Worm (Caenorhabditis elegans) whole organism, L2 larva: ENCODE data around the gene W07B8.4.
A peak's percentile ranks its signal among the peaks of the same experiment; 100 is the strongest.

ENCODE experiments used
- C34F6.9 ChIP-seq: fragments of 150-350 bp; optimal IDR thresholded peaks from 2 replicates; lab custom pipeline; 2014; ENCODE audit warnings: missing biosample characterization, missing genetic modification characterization
- F13H6.1 ChIP-seq: sonication (generic microtip); optimal IDR thresholded peaks from 2 replicates; lab custom pipeline; 2016; ENCODE audit warnings: missing genetic modification characterization, missing compliant biosample characterization
- R02D3.7 ChIP-seq: fragments of 150-350 bp; optimal IDR thresholded peaks from 2 replicates; lab custom pipeline; 2014; ENCODE audit warnings: missing biosample characterization, missing genetic modification characterization
- Y55F3AM.14 ChIP-seq: fragments of 200-800 bp; sonication (Bioruptor generic); optimal IDR thresholded peaks from 2 replicates; lab custom pipeline; 2018; ENCODE audit warnings: mild to moderate bottlenecking, missing genetic modification characterization, missing compliant biosample characterization
- ZK546.5 ChIP-seq: sonication (generic microtip); optimal IDR thresholded peaks from 2 replicates; lab custom pipeline; 2017; ENCODE audit warnings: missing biosample characterization, missing genetic modification characterization
- alr-1 ChIP-seq: fragments of 150-350 bp; optimal IDR thresholded peaks from 2 replicates; lab custom pipeline; 2014; ENCODE audit warnings: missing biosample characterization, missing genetic modification characterization
- aly-2 ChIP-seq: fragments of 150-350 bp; optimal IDR thresholded peaks from 2 replicates; lab custom pipeline; 2014; ENCODE audit warnings: missing biosample characterization, missing genetic modification characterization
- ama-1 ChIP-seq: fragments of 150-350 bp; optimal IDR thresholded peaks from 2 replicates; lab custom pipeline; 2018; ENCODE audit warnings: inconsistent platforms
- blmp-1 ChIP-seq: sonication (generic microtip); optimal IDR thresholded peaks from 2 replicates; lab custom pipeline; 2017; ENCODE audit warnings: missing genetic modification characterization, mild to moderate bottlenecking, missing compliant biosample characterization, antibody characterized with exemption, moderate library complexity; ENCODE audit not compliant: insufficient read depth
- ceh-16 ChIP-seq: fragments of 150-350 bp; optimal IDR thresholded peaks from 2 replicates; lab custom pipeline; 2014; ENCODE audit warnings: missing biosample characterization, missing genetic modification characterization
- ceh-82 ChIP-seq: fragments of 150-350 bp; optimal IDR thresholded peaks from 2 replicates; lab custom pipeline; 2014; ENCODE audit warnings: missing biosample characterization, missing genetic modification characterization
- crh-2 ChIP-seq: sonication (generic microtip); optimal IDR thresholded peaks from 2 replicates; lab custom pipeline; 2017; ENCODE audit warnings: missing biosample characterization, missing genetic modification characterization
- dmd-4 ChIP-seq: sonication (generic microtip); optimal IDR thresholded peaks from 2 replicates; lab custom pipeline; 2017; ENCODE audit warnings: missing biosample characterization, missing genetic modification characterization
- egl-27 ChIP-seq: sonication (generic microtip); optimal IDR thresholded peaks from 3 replicates; lab custom pipeline; 2017; ENCODE audit warnings: missing biosample characterization, missing genetic modification reagents, missing genetic modification characterization
- elt-1 ChIP-seq: fragments of 150-350 bp; optimal IDR thresholded peaks from 2 replicates; lab custom pipeline; 2014; ENCODE audit warnings: missing biosample characterization, missing genetic modification characterization
- elt-3 ChIP-seq: sonication (generic microtip); optimal IDR thresholded peaks from 2 replicates; lab custom pipeline; 2017; ENCODE audit warnings: missing biosample characterization, missing genetic modification characterization
- fos-1 ChIP-seq: fragments of 150-350 bp; optimal IDR thresholded peaks from 2 replicates; lab custom pipeline; 2014; ENCODE audit warnings: missing biosample characterization, missing genetic modification characterization
- gmeb-1 ChIP-seq: fragments of 150-350 bp; optimal IDR thresholded peaks from 2 replicates; lab custom pipeline; 2014; ENCODE audit warnings: missing biosample characterization, missing genetic modification characterization
- lin-11 ChIP-seq: fragments of 150-350 bp; sonication (generic microtip); optimal IDR thresholded peaks from 2 replicates; lab custom pipeline; 2014; ENCODE audit warnings: missing biosample characterization, missing genetic modification characterization, inconsistent platforms, mixed read lengths
- lin-13 ChIP-seq: fragments of 150-350 bp; optimal IDR thresholded peaks from 2 replicates; lab custom pipeline; 2014; ENCODE audit warnings: missing biosample characterization, missing genetic modification reagents, missing genetic modification characterization
- lin-39 ChIP-seq: fragments of 150-350 bp; optimal IDR thresholded peaks from 2 replicates; lab custom pipeline; 2014; ENCODE audit warnings: missing biosample characterization, missing genetic modification reagents, missing genetic modification characterization
- lsy-2 ChIP-seq, 2 experiments: fragments of 150-350 bp in 1 of 2; sonication (generic microtip) in 1 of 2; optimal IDR thresholded peaks; 2 replicates each; lab custom pipeline; 2014 to 2017; ENCODE audit warnings: missing biosample characterization in 2 of 2, missing genetic modification characterization in 2 of 2
- mab-5 ChIP-seq: fragments of 150-350 bp; optimal IDR thresholded peaks from 2 replicates; lab custom pipeline; 2014; ENCODE audit warnings: missing biosample characterization, missing genetic modification characterization
- mbf-1 ChIP-seq: sonication (generic microtip); optimal IDR thresholded peaks from 2 replicates; lab custom pipeline; 2017; ENCODE audit warnings: missing biosample characterization, missing genetic modification characterization
- mdl-1 ChIP-seq, 2 experiments: fragments of 150-350 bp in 1 of 2; sonication (generic microtip) in 1 of 2; optimal IDR thresholded peaks; 2 replicates each; lab custom pipeline; 2017; ENCODE audit warnings: missing biosample characterization in 2 of 2, missing genetic modification characterization in 2 of 2
- nhr-10 ChIP-seq: sonication (generic microtip); optimal IDR thresholded peaks from 2 replicates; lab custom pipeline; 2017; ENCODE audit warnings: missing biosample characterization, missing genetic modification characterization
- nhr-11 ChIP-seq: fragments of 150-350 bp; optimal IDR thresholded peaks from 2 replicates; lab custom pipeline; 2014; ENCODE audit warnings: missing biosample characterization, missing genetic modification characterization
- nhr-12 ChIP-seq: fragments of 150-350 bp; optimal IDR thresholded peaks from 2 replicates; lab custom pipeline; 2014; ENCODE audit warnings: missing biosample characterization, missing genetic modification characterization
- nhr-129 ChIP-seq: fragments of 150-350 bp; optimal IDR thresholded peaks from 2 replicates; lab custom pipeline; 2014; ENCODE audit warnings: missing biosample characterization, missing genetic modification characterization
- nhr-21 ChIP-seq: fragments of 150-350 bp; optimal IDR thresholded peaks from 2 replicates; lab custom pipeline; 2014; ENCODE audit warnings: missing biosample characterization, missing genetic modification characterization
- nhr-23 ChIP-seq: fragments of 150-350 bp; optimal IDR thresholded peaks from 2 replicates; lab custom pipeline; 2014; ENCODE audit warnings: missing biosample characterization, missing genetic modification reagents, missing genetic modification characterization
- nhr-237 ChIP-seq: fragments of 150-350 bp; optimal IDR thresholded peaks from 2 replicates; lab custom pipeline; 2014; ENCODE audit warnings: missing biosample characterization, missing genetic modification characterization
- nhr-25 ChIP-seq: fragments of 150-350 bp; sonication (generic microtip); optimal IDR thresholded peaks from 3 replicates; lab custom pipeline; 2014; ENCODE audit warnings: missing biosample characterization, missing genetic modification characterization
- nhr-6 ChIP-seq: fragments of 150-350 bp; optimal IDR thresholded peaks from 2 replicates; lab custom pipeline; 2014; ENCODE audit warnings: missing biosample characterization, missing genetic modification characterization
- nhr-77 ChIP-seq: fragments of 150-350 bp; optimal IDR thresholded peaks from 2 replicates; lab custom pipeline; 2014; ENCODE audit warnings: missing biosample characterization, missing genetic modification characterization
- peb-1 ChIP-seq: fragments of 150-350 bp; optimal IDR thresholded peaks from 2 replicates; lab custom pipeline; 2014; ENCODE audit warnings: missing biosample characterization, missing genetic modification characterization
- sem-4 ChIP-seq: fragments of 150-350 bp; optimal IDR thresholded peaks from 2 replicates; lab custom pipeline; 2014; ENCODE audit warnings: missing biosample characterization, missing genetic modification reagents, missing genetic modification characterization
- skn-1 ChIP-seq: sonication (generic microtip); optimal IDR thresholded peaks from 2 replicates; lab custom pipeline; 2017; ENCODE audit warnings: missing biosample characterization, missing genetic modification characterization
- sma-3 ChIP-seq: sonication (generic microtip); optimal IDR thresholded peaks from 2 replicates; lab custom pipeline; 2016; ENCODE audit warnings: missing genetic modification reagents, missing genetic modification characterization, missing compliant biosample characterization
- sma-9 ChIP-seq, 2 experiments: fragments of 150-350 bp in 1 of 2; sonication (generic microtip) in 1 of 2; optimal IDR thresholded peaks; 2 replicates each; lab custom pipeline; 2014 to 2016; ENCODE audit warnings: missing genetic modification characterization in 2 of 2, mild to moderate bottlenecking in 1 of 2, missing biosample characterization in 1 of 2, missing compliant biosample characterization in 1 of 2, missing genetic modification reagents in 1 of 2, moderate library complexity in 1 of 2
- snpc-4 ChIP-seq: fragments of 150-350 bp; optimal IDR thresholded peaks from 2 replicates; lab custom pipeline; 2014; ENCODE audit warnings: missing biosample characterization, missing genetic modification characterization
- unc-39 ChIP-seq: fragments of 150-350 bp; optimal IDR thresholded peaks from 2 replicates; lab custom pipeline; 2014; ENCODE audit warnings: missing biosample characterization, missing genetic modification characterization
- unc-55 ChIP-seq: fragments of 150-350 bp; sonication (generic microtip); optimal IDR thresholded peaks from 3 replicates; lab custom pipeline; 2014; ENCODE audit warnings: missing biosample characterization, missing genetic modification reagents, missing genetic modification characterization
- unc-62 ChIP-seq: fragments of 150-350 bp; optimal IDR thresholded peaks from 2 replicates; lab custom pipeline; 2014; ENCODE audit warnings: missing biosample characterization, missing genetic modification reagents, missing genetic modification characterization
- zag-1 ChIP-seq: fragments of 150-350 bp; optimal IDR thresholded peaks from 2 replicates; lab custom pipeline; 2014; ENCODE audit warnings: missing biosample characterization, missing genetic modification characterization
- ztf-1 ChIP-seq: fragments of 200-800 bp; sonication (Bioruptor generic); conservative IDR thresholded peaks from 2 replicates; pipeline ENCODE4 v1.3.6; 2022; ENCODE audit warnings: missing genetic modification characterization, missing compliant biosample characterization
- ztf-11 ChIP-seq: sonication (generic microtip); optimal IDR thresholded peaks from 2 replicates; lab custom pipeline; 2017; ENCODE audit warnings: missing biosample characterization, missing genetic modification characterization
- ztf-4 ChIP-seq: fragments of 150-350 bp; optimal IDR thresholded peaks from 2 replicates; lab custom pipeline; 2014; ENCODE audit warnings: missing biosample characterization, missing genetic modification characterization

W07B8.4 gene

DNA sequence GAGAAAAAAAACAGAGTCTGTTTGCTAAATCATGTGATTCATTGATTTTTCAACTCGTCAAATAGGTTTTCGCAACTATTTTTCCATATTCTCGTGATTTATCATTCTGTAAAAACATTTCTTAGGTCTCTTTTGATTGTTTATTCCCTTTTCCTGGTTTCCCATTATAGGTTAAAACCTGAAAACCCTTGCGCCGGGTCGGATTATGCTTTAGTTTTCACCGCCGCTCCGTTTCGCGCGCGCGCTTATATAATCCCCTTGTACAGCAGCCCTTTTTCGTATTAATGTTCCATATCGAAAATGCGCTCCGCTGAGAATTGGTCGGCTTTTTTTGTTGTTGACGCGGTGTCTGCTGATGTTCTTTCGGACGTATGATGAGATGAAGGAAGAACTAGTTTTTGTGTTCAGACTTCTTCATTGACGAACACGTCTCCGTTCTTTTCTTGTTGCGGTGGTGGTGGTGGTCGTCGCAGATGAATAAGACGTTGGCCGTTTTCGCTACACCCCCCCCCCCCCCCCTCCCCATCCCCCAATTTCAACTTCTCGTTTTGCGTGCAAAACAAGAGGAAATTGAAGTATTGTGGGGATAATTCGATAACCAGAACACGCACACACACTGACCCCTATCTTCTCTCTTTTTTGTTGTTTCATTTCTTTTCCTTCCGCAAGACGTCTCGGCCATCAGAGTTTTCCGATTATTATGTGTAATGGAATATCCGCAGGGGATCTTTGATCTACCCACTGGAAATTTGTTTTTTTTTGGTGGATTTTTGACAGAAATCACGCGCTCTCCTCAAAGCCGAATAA, 22.9 kb upstream of the W07B8.4 start (continued):
- peak; percentile 36 for TF ChIP-seq ama-1

DNA sequence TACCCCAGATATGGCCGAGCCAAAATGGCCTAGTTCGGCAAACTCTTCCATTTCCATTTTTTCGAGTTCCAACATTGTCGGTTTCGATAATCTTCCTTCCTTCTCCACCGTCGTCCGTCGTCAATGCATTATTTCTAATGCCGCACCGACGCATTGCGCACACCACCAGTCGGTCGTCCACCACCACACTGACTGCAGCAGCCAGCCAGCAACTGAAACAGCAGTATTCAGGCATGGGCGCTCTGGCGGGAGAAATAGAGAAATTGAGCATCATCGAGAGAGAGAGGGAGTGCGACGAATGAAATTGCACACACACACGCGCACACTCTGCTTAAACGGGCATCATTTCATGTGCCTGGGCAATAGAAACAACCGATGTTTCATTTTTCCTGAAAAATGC, 22.2 kb upstream of the W07B8.4 start:
- peak; percentile 43 for TF ChIP-seq snpc-4
- no peak for TF ChIP-seq elt-3 (tag; lab: Kevin White, UChicago)
- TF ChIP-seq ama-1, result no peak
- no peak for TF ChIP-seq sem-4 (tag; lab: Kevin White, UChicago)
- TF ChIP-seq nhr-10 (tag; lab: Kevin White, UChicago), result no peak
- no peak for TF ChIP-seq ceh-16 (tag; lab: Kevin White, UChicago)
- TF ChIP-seq nhr-12 (tag; lab: Kevin White, UChicago), result no peak
- TF ChIP-seq sma-3 (GFP tag; lab: Kevin White, UChicago), result no peak
- TF ChIP-seq nhr-23 (tag; lab: Kevin White, UChicago), result no peak
- no peak for TF ChIP-seq nhr-21 (tag; lab: Kevin White, UChicago)
- peak; percentile 41 for TF ChIP-seq F13H6.1 (tag; lab: Kevin White, UChicago)
- TF ChIP-seq unc-62 (GFP tag; lab: Kevin White, UChicago), result no peak
- peak; percentile 43 for TF ChIP-seq fos-1 (tag; lab: Kevin White, UChicago)
- peak; percentile 10 to 42 for TF ChIP-seq lsy-2 (tag; optimal IDR thresholded peaks at IDR 0.05; lab: Kevin White, UChicago)
- no peak for TF ChIP-seq nhr-6 (tag; lab: Kevin White, UChicago)
- TF ChIP-seq Y55F3AM.14, result peak; percentile 76
- no peak for TF ChIP-seq dmd-4 (tag; lab: Kevin White, UChicago)
- peak; percentile 45 for TF ChIP-seq lin-13 (GFP tag; lab: Kevin White, UChicago)
- TF ChIP-seq ztf-4 (tag; lab: Kevin White, UChicago), result peak; percentile 52
- TF ChIP-seq R02D3.7 (tag; lab: Kevin White, UChicago), result no peak
- TF ChIP-seq skn-1 (tag; lab: Kevin White, UChicago), result no peak
- no peak for TF ChIP-seq gmeb-1
- TF ChIP-seq nhr-129 (tag; lab: Kevin White, UChicago), result peak; percentile 71
- no peak for TF ChIP-seq mab-5 (tag; lab: Kevin White, UChicago)
- TF ChIP-seq crh-2 (tag; lab: Kevin White, UChicago), result peak; percentile 56
- TF ChIP-seq nhr-77 (tag; lab: Kevin White, UChicago), result no peak
- no peak for TF ChIP-seq lin-39
- no peak for TF ChIP-seq nhr-25
- no peak for TF ChIP-seq peb-1 (tag; lab: Kevin White, UChicago)
- TF ChIP-seq nhr-237 (tag; lab: Kevin White, UChicago), result no peak
- peak; percentile 24 for TF ChIP-seq zag-1
- no peak for TF ChIP-seq elt-1 (tag; lab: Kevin White, UChicago)
- peak; percentile 93 for TF ChIP-seq alr-1 (tag; lab: Kevin White, UChicago)
- TF ChIP-seq mdl-1 (tag; optimal IDR thresholded peaks at IDR 0.05; lab: Kevin White, UChicago), result peak; percentile 11 to 64
- peak; percentile 67 for TF ChIP-seq unc-55 (GFP tag; lab: Kevin White, UChicago)
- TF ChIP-seq ztf-1 (GFP tag; lab: Robert Waterston, UW), result no peak
- no peak for TF ChIP-seq blmp-1 (tag; lab: Kevin White, UChicago)
- peak; percentile 42 for TF ChIP-seq lin-11 (tag; lab: Kevin White, UChicago)
- TF ChIP-seq unc-39 (tag; lab: Kevin White, UChicago), result no peak
- TF ChIP-seq egl-27 (tag; lab: Kevin White, UChicago), result peak; percentile 50
- peak; percentile 60 for TF ChIP-seq nhr-11 (tag; lab: Kevin White, UChicago)
- no peak for TF ChIP-seq ztf-11 (tag; lab: Kevin White, UChicago)
- peak; percentile 12 for TF ChIP-seq sma-9 (GFP tag; optimal IDR thresholded peaks at IDR 0.05; lab: Kevin White, UChicago)
- TF ChIP-seq sma-9 (tag; optimal IDR thresholded peaks at IDR 0.05; lab: Kevin White, UChicago), result no peak
- TF ChIP-seq ZK546.5 (tag; lab: Kevin White, UChicago), result no peak
- no peak for TF ChIP-seq aly-2 (tag; lab: Kevin White, UChicago)
- TF ChIP-seq mbf-1 (tag; lab: Kevin White, UChicago), result no peak
- TF ChIP-seq C34F6.9 (tag; lab: Kevin White, UChicago), result peak; percentile 59
- no peak for TF ChIP-seq ceh-82
